Fruit fly (Drosophila melanogaster) whole organism, embryonic: ENCODE data around the gene CG3457.

Experiments
- CG10147 ChIP-seq: fragments of 200-800 bp; sonication (Bioruptor generic); optimal IDR thresholded peaks from 2 replicates; lab custom pipeline; 2019; ENCODE audit warnings: missing biosample characterization, mild to moderate bottlenecking, missing genetic modification characterization, moderate library complexity
- CG10979 ChIP-seq: fragments of 200-800 bp; sonication (Bioruptor generic); optimal IDR thresholded peaks from 2 replicates; lab custom pipeline; 2018; ENCODE audit warnings: missing biosample characterization, mild to moderate bottlenecking, missing genetic modification characterization, moderate library complexity
- CG11723 ChIP-seq: fragments of 200-800 bp; sonication (Bioruptor generic); optimal IDR thresholded peaks from 2 replicates; lab custom pipeline; 2017; ENCODE audit warnings: missing biosample characterization, mild to moderate bottlenecking, missing genetic modification characterization
- CG12942 ChIP-seq: fragments of 200-800 bp; sonication (Bioruptor generic); optimal IDR thresholded peaks from 3 replicates; lab custom pipeline; 2016; ENCODE audit warnings: missing biosample characterization, missing genetic modification characterization
- CG13424 ChIP-seq: fragments of 200-800 bp; sonication (Bioruptor generic); optimal IDR thresholded peaks from 2 replicates; lab custom pipeline; 2019; ENCODE audit warnings: missing biosample characterization, mild to moderate bottlenecking, missing genetic modification characterization, moderate library complexity
- CG13624 ChIP-seq: fragments of 200-800 bp; sonication (Bioruptor generic); optimal IDR thresholded peaks from 2 replicates; lab custom pipeline; 2016; ENCODE audit warnings: missing biosample characterization, missing genetic modification characterization
- CG13775 ChIP-seq: fragments of 200-800 bp; sonication (Bioruptor generic); optimal IDR thresholded peaks from 3 replicates; lab custom pipeline; 2017; ENCODE audit warnings: missing biosample characterization, mild to moderate bottlenecking, missing genetic modification characterization
- CG17385 ChIP-seq: fragments of 200-800 bp; sonication (Bioruptor generic); optimal IDR thresholded peaks from 3 replicates; lab custom pipeline; 2018; ENCODE audit warnings: missing biosample characterization, mild to moderate bottlenecking, missing genetic modification characterization
- CG18619 ChIP-seq: fragments of 200-800 bp; sonication (Bioruptor generic); optimal IDR thresholded peaks from 3 replicates; lab custom pipeline; 2017; ENCODE audit warnings: missing biosample characterization, mild to moderate bottlenecking, missing genetic modification characterization
- CG2678 ChIP-seq: fragments of 200-800 bp; sonication (Bioruptor generic); optimal IDR thresholded peaks from 3 replicates; lab custom pipeline; 2019; ENCODE audit warnings: missing biosample characterization, mild to moderate bottlenecking, missing genetic modification characterization, moderate library complexity
- CG30431 ChIP-seq: fragments of 200-800 bp; sonication (Bioruptor generic); optimal IDR thresholded peaks from 2 replicates; lab custom pipeline; 2017; ENCODE audit warnings: missing biosample characterization, missing genetic modification characterization
- CG31365 ChIP-seq: fragments of 200-800 bp; sonication (Bioruptor generic); optimal IDR thresholded peaks from 2 replicates; lab custom pipeline; 2018; ENCODE audit warnings: missing biosample characterization, mild to moderate bottlenecking, missing genetic modification characterization
- CG3995 ChIP-seq: fragments of 200-800 bp; sonication (Bioruptor generic); optimal IDR thresholded peaks from 3 replicates; lab custom pipeline; 2016; ENCODE audit warnings: missing biosample characterization, missing genetic modification characterization
- CG7556 ChIP-seq: fragments of 200-800 bp; sonication (Bioruptor generic); optimal IDR thresholded peaks from 2 replicates; lab custom pipeline; 2017; ENCODE audit warnings: missing biosample characterization, mild to moderate bottlenecking, missing genetic modification characterization
- CG8290 ChIP-seq, 3 experiments: fragments of 200-800 bp; sonication (Bioruptor generic); optimal IDR thresholded peaks; 2 replicates each; lab custom pipeline; 2016 to 2019; ENCODE audit warnings: missing biosample characterization in 3 of 3, missing genetic modification characterization in 3 of 3, mild to moderate bottlenecking in 2 of 3, moderate library complexity in 1 of 3
- CG8478 ChIP-seq: fragments of >200 bp; optimal IDR thresholded peaks from 2 replicates; lab custom pipeline; 2018
- CG9437 ChIP-seq: fragments of 200-800 bp; sonication (Bioruptor generic); optimal IDR thresholded peaks from 2 replicates; lab custom pipeline; 2018; ENCODE audit warnings: missing biosample characterization, mild to moderate bottlenecking, missing genetic modification characterization
- CHES-1-like ChIP-seq: fragments of 200-800 bp; sonication (Bioruptor generic); optimal IDR thresholded peaks from 2 replicates; lab custom pipeline; 2016; ENCODE audit warnings: missing biosample characterization, missing genetic modification characterization
- D19B ChIP-seq: fragments of 200-800 bp; sonication (Bioruptor generic); optimal IDR thresholded peaks from 2 replicates; lab custom pipeline; 2017; ENCODE audit warnings: missing biosample characterization, mild to moderate bottlenecking, missing genetic modification characterization
- Dll ChIP-seq: fragments of 200-800 bp; sonication (Bioruptor generic); IDR thresholded peaks from 4 replicates; pipeline ENCODE4 v1.3.6; 2022; ENCODE audit warnings: missing biosample characterization, missing genetic modification characterization; ENCODE audit not compliant: partially characterized antibody
- Drgx ChIP-seq: fragments of 200-800 bp; sonication (Bioruptor generic); IDR thresholded peaks from 2 replicates; pipeline ENCODE4 v1.3.6; 2022; ENCODE audit warnings: missing biosample characterization, missing genetic modification characterization
- Fer3 ChIP-seq: fragments of 200-800 bp; sonication (Bioruptor generic); optimal IDR thresholded peaks from 2 replicates; lab custom pipeline; 2018; ENCODE audit warnings: missing biosample characterization, mild to moderate bottlenecking, missing genetic modification characterization, moderate library complexity
- HHEX ChIP-seq: fragments of 200-800 bp; sonication (Bioruptor generic); optimal IDR thresholded peaks from 3 replicates; lab custom pipeline; 2017; ENCODE audit warnings: missing biosample characterization, mild to moderate bottlenecking, missing genetic modification characterization, missing genetic modification reagents
- Hmr ChIP-seq: fragments of 200-800 bp; sonication (Bioruptor generic); optimal IDR thresholded peaks from 3 replicates; lab custom pipeline; 2017; ENCODE audit warnings: mild to moderate bottlenecking, missing biosample characterization, missing genetic modification reagents, missing genetic modification characterization
- Mrtf ChIP-seq: fragments of 200-800 bp; sonication (Bioruptor generic); IDR thresholded peaks from 3 replicates; pipeline ENCODE4 v1.3.6; 2022; ENCODE audit warnings: missing biosample characterization, missing genetic modification characterization
- Sry-δ ChIP-seq: fragments of 200-800 bp; sonication (Bioruptor generic); optimal IDR thresholded peaks from 2 replicates; lab custom pipeline; 2016; ENCODE audit warnings: missing biosample characterization, missing genetic modification characterization
- Taf1 ChIP-seq: fragments of 200-800 bp; sonication (Bioruptor generic); IDR thresholded peaks from 2 replicates; pipeline ENCODE4 v1.3.6; 2022; ENCODE audit warnings: missing biosample characterization, missing genetic modification characterization
- bsh ChIP-seq, 2 experiments: fragments of 200-800 bp; sonication (Bioruptor generic); optimal IDR thresholded peaks; 2 replicates each; lab custom pipeline; 2017 to 2018; ENCODE audit warnings: mild to moderate bottlenecking in 2 of 2, missing biosample characterization in 2 of 2, missing genetic modification characterization in 2 of 2, moderate library complexity in 1 of 2
- cas ChIP-seq: fragments of 200-800 bp; sonication (Bioruptor generic); IDR thresholded peaks from 2 replicates; pipeline ENCODE4 v1.3.6; 2022; ENCODE audit warnings: missing biosample characterization, missing genetic modification characterization
- crp ChIP-seq, 2 experiments: fragments of 200-800 bp; sonication (Bioruptor generic); optimal IDR thresholded peaks; 2 replicates in 1 of 2; 3 replicates in 1 of 2; lab custom pipeline; 2017; ENCODE audit warnings: missing biosample characterization in 2 of 2, missing genetic modification characterization in 2 of 2, mild to moderate bottlenecking in 1 of 2, moderate library complexity in 1 of 2
- danr ChIP-seq: fragments of 200-800 bp; sonication (Bioruptor generic); IDR thresholded peaks from 2 replicates; pipeline ENCODE4 v1.3.6; 2022; ENCODE audit warnings: missing biosample characterization, missing genetic modification characterization
- esg ChIP-seq: fragments of 200-800 bp; sonication (Bioruptor generic); conservative IDR thresholded peaks from 2 replicates; pipeline ENCODE4 v1.3.6; 2022; ENCODE audit warnings: missing biosample characterization, missing genetic modification characterization
- gcm2 ChIP-seq: fragments of 200-800 bp; sonication (Bioruptor generic); optimal IDR thresholded peaks from 2 replicates; lab custom pipeline; 2016; ENCODE audit warnings: missing biosample characterization, missing genetic modification characterization
- gro ChIP-seq: fragments of 200-800 bp; sonication (Bioruptor generic); optimal IDR thresholded peaks from 2 replicates; lab custom pipeline; 2016; ENCODE audit warnings: missing biosample characterization, missing genetic modification characterization
- inv ChIP-seq: fragments of 200-800 bp; sonication (Bioruptor generic); IDR thresholded peaks from 2 replicates; pipeline ENCODE4 v1.3.6; 2022; ENCODE audit warnings: missing biosample characterization, missing genetic modification characterization; ENCODE audit not compliant: partially characterized antibody
- lola ChIP-seq, 3 experiments: fragments of >200 bp in 2 of 3; fragments of 200-800 bp in 1 of 3; sonication (Bioruptor generic) in 1 of 3; optimal IDR thresholded peaks; 2 replicates each; lab custom pipeline; 2017 to 2019; ENCODE audit warnings: missing biosample characterization in 3 of 3, missing genetic modification characterization in 3 of 3, mild to moderate bottlenecking in 1 of 3, moderate library complexity in 1 of 3
- lov ChIP-seq, 2 experiments: fragments of 200-800 bp in 1 of 2; fragments of >200 bp in 1 of 2; sonication (Bioruptor generic) in 1 of 2; IDR thresholded peaks in 1 of 2; optimal IDR thresholded peaks in 1 of 2; 2 replicates in 1 of 2; 3 replicates in 1 of 2; pipeline versions ENCODE4 v1.3.6 to Lab custom; 2017 to 2022; ENCODE audit warnings: missing biosample characterization in 1 of 2, missing genetic modification characterization in 1 of 2
- odd ChIP-seq: fragments of 200-800 bp; sonication (Bioruptor generic); optimal IDR thresholded peaks from 2 replicates; lab custom pipeline; 2017; ENCODE audit warnings: missing biosample characterization, mild to moderate bottlenecking, missing genetic modification characterization
- pho ChIP-seq: fragments of 200-800 bp; sonication (Bioruptor generic); optimal IDR thresholded peaks from 2 replicates; lab custom pipeline; 2016; ENCODE audit warnings: missing biosample characterization, missing genetic modification characterization
- phol ChIP-seq: fragments of 200-800 bp; sonication (Bioruptor generic); optimal IDR thresholded peaks from 3 replicates; lab custom pipeline; 2018; ENCODE audit warnings: missing biosample characterization, mild to moderate bottlenecking, missing genetic modification characterization, moderate library complexity
- row ChIP-seq: fragments of 200-800 bp; sonication (Bioruptor generic); IDR thresholded peaks from 3 replicates; pipeline ENCODE4 v1.3.6; 2022; ENCODE audit warnings: missing biosample characterization, missing genetic modification characterization
- tin ChIP-seq: fragments of 200-800 bp; sonication (Bioruptor generic); optimal IDR thresholded peaks from 3 replicates; lab custom pipeline; 2016; ENCODE audit warnings: missing biosample characterization, missing genetic modification characterization
- tll ChIP-seq, 2 experiments: fragments of 200-800 bp in 1 of 2; fragments of >200 bp in 1 of 2; sonication (Bioruptor generic) in 1 of 2; optimal IDR thresholded peaks; 2 replicates each; lab custom pipeline; 2017 to 2019; ENCODE audit warnings: missing biosample characterization in 2 of 2, missing genetic modification characterization in 2 of 2, mild to moderate bottlenecking in 1 of 2, moderate library complexity in 1 of 2
- tx ChIP-seq: fragments of 200-800 bp; sonication (Bioruptor generic); optimal IDR thresholded peaks from 2 replicates; lab custom pipeline; 2016; ENCODE audit warnings: missing biosample characterization, missing genetic modification characterization
- vnd ChIP-seq: fragments of 200-800 bp; sonication (Bioruptor generic); IDR thresholded peaks from 3 replicates; pipeline ENCODE4 v1.3.6; 2022; ENCODE audit warnings: missing biosample characterization, missing genetic modification characterization; ENCODE audit not compliant: partially characterized antibody
- zfh2 ChIP-seq: fragments of 200-800 bp; sonication (Bioruptor generic); optimal IDR thresholded peaks from 2 replicates; lab custom pipeline; 2016; ENCODE audit warnings: missing biosample characterization, missing genetic modification characterization

CG3457 gene

dm6 chrX:2145690-2146470, 41.7 kb upstream of the CG3457 start:
- TF ChIP-seq odd (GFP tag; lab: Kevin White, UChicago) (no peak), CG8290 (GFP tag; optimal IDR thresholded peaks at IDR 0.05; lab: Kevin White, UChicago) (no peak), CG8290 (tag; optimal IDR thresholded peaks at IDR 0.05; lab: Kevin White, UChicago) (peak; percentile 13 to 19), CG10979 (tag; lab: Kevin White, UChicago) (peak; percentile 15), HHEX (GFP tag; lab: Kevin White, UChicago) (peak; percentile 2), zfh2 (GFP tag; lab: Kevin White, UChicago) (peak; percentile 60), CG9437 (GFP tag; lab: Kevin White, UChicago) (peak; percentile 9), crp (GFP tag; optimal IDR thresholded peaks at IDR 0.05; lab: Kevin White, UChicago) (peak in 1 of 2 experiments; percentile 39), esg (GFP tag; lab: Robert Waterston, UW) (0 out of 2 replicates have a peak, but pooled peaks have one; percentile 35), CG13424 (tag; lab: Kevin White, UChicago) (peak; percentile 47), lov (optimal IDR thresholded peaks at IDR 0.05; lab: Kevin White, UChicago) (no peak), lov (GFP tag; IDR thresholded peaks at IDR 0.05; lab: Robert Waterston, UW) (no peak), CG10147 (GFP tag; lab: Kevin White, UChicago) (peak; percentile 55), CHES-1-like (peak; percentile 20), bsh (GFP tag; optimal IDR thresholded peaks at IDR 0.05; lab: Kevin White, UChicago) (no peak), danr (GFP tag; lab: Robert Waterston, UW) (0 out of 2 replicates have a peak, but pooled peaks have one; percentile 20), tll (GFP tag; optimal IDR thresholded peaks at IDR 0.05; lab: Kevin White, UChicago) (peak; percentile 47 to 62), vnd (peak; percentile 79), cas (GFP tag; lab: Robert Waterston, UW) (0 out of 2 replicates have a peak, but pooled peaks have one; percentile 13), Taf1 (GFP tag; lab: Robert Waterston, UW) (0 out of 2 replicates have a peak, but pooled peaks have one; percentile 35), CG2678 (peak; percentile 60), pho (peak; percentile 35), CG13624 (GFP tag; lab: Kevin White, UChicago) (peak; percentile 61), Mrtf (GFP tag; lab: Robert Waterston, UW) (no peak), CG31365 (tag; lab: Kevin White, UChicago) (no peak), phol (peak; percentile 14), lola (GFP tag; optimal IDR thresholded peaks at IDR 0.05; lab: Kevin White, UChicago) (peak in 1 of 3 experiments; percentile 30), gro (GFP tag; lab: Kevin White, UChicago) (peak; percentile 46), CG7556 (GFP tag; lab: Kevin White, UChicago) (peak; percentile 50), CG11723 (GFP tag; lab: Kevin White, UChicago) (peak; percentile 25), CG17385 (GFP tag; lab: Kevin White, UChicago) (peak; percentile 41), CG12942 (no peak), D19B (peak; percentile 42), Dll (GFP tag; lab: Robert Waterston, UW) (peak; percentile 90), Fer3 (peak; percentile 7), CG18619 (GFP tag; lab: Kevin White, UChicago) (peak; percentile 27), CG3995 (GFP tag; lab: Kevin White, UChicago) (peak; percentile 73), tin (GFP tag; lab: Kevin White, UChicago) (peak; percentile 4), CG13775 (GFP tag; lab: Kevin White, UChicago) (peak; percentile 36), Drgx (GFP tag; lab: Robert Waterston, UW) (peak; percentile 33; the same call in 1 of the 2 replicates), tx (GFP tag; lab: Kevin White, UChicago) (no peak), Sry-δ (peak; percentile 86), inv (GFP tag; lab: Robert Waterston, UW) (peak; percentile 63), row (GFP tag; lab: Robert Waterston, UW) (peak; percentile 87), CG30431 (GFP tag; lab: Kevin White, UChicago) (peak; percentile 16), gcm2 (no peak), CG8478 (lab: Kevin White, UChicago) (no peak), Hmr (GFP tag; lab: Kevin White, UChicago) (peak; percentile 36)
